Worm (Caenorhabditis elegans) whole organism, L1 larva: Measurements from ENCODE around the gene srm-4.

Experiments used
- C16A3.4 ChIP-seq: fragments of 150-350 bp; optimal IDR thresholded peaks from 2 replicates; lab custom pipeline; 2014; ENCODE audit warnings: missing biosample characterization, missing genetic modification characterization
- C34B4.2 ChIP-seq: sonication (generic microtip); optimal IDR thresholded peaks from 2 replicates; lab custom pipeline; 2017; ENCODE audit warnings: mild to moderate bottlenecking, missing genetic modification characterization, missing compliant biosample characterization
- F16B12.6 ChIP-seq: fragments of 150-350 bp; optimal IDR thresholded peaks from 2 replicates; lab custom pipeline; 2014; ENCODE audit warnings: missing biosample characterization, missing genetic modification characterization
- Y116A8C.19 ChIP-seq: sonication (generic microtip); optimal IDR thresholded peaks from 2 replicates; lab custom pipeline; 2016; ENCODE audit warnings: missing compliant biosample characterization, missing genetic modification characterization, borderline replicate concordance
- aha-1 ChIP-seq: fragments of 150-350 bp; optimal IDR thresholded peaks from 2 replicates; lab custom pipeline; 2014; ENCODE audit warnings: missing biosample characterization, missing genetic modification characterization
- alr-1 ChIP-seq: fragments of 200-800 bp; sonication (Bioruptor generic); optimal IDR thresholded peaks from 2 replicates; lab custom pipeline; 2018; ENCODE audit warnings: borderline replicate concordance, mild to moderate bottlenecking, missing genetic modification characterization, missing compliant biosample characterization
- aly-2 ChIP-seq: fragments of 150-350 bp; optimal IDR thresholded peaks from 2 replicates; lab custom pipeline; 2014; ENCODE audit warnings: missing biosample characterization, missing genetic modification characterization
- ama-1 ChIP-seq: fragments of 150-350 bp; optimal IDR thresholded peaks from 2 replicates; lab custom pipeline; 2014
- blmp-1 ChIP-seq: fragments of 150-350 bp; optimal IDR thresholded peaks from 2 replicates; lab custom pipeline; 2014; ENCODE audit warnings: missing biosample characterization, missing genetic modification characterization
- ceh-8 ChIP-seq: fragments of 200-800 bp; sonication (Bioruptor generic); optimal IDR thresholded peaks from 2 replicates; lab custom pipeline; 2018; ENCODE audit warnings: mild to moderate bottlenecking, missing genetic modification characterization, moderate library complexity, missing compliant biosample characterization
- ces-1 ChIP-seq: fragments of 150-350 bp; optimal IDR thresholded peaks from 2 replicates; lab custom pipeline; 2014; ENCODE audit warnings: missing biosample characterization, missing genetic modification reagents, missing genetic modification characterization
- dpl-1 ChIP-seq, 3 experiments: fragments of 150-350 bp in 2 of 3; sonication (generic microtip) in 1 of 3; optimal IDR thresholded peaks; 2 replicates each; lab custom pipeline; 2014 to 2017; ENCODE audit warnings: missing biosample characterization in 3 of 3, missing genetic modification characterization in 3 of 3, missing genetic modification reagents in 3 of 3
- egl-27 ChIP-seq, 2 experiments: fragments of 150-350 bp in 1 of 2; sonication (generic microtip); optimal IDR thresholded peaks; 3 replicates each; lab custom pipeline; 2017 to 2018; ENCODE audit warnings: missing biosample characterization in 2 of 2, missing genetic modification characterization in 2 of 2, missing genetic modification reagents in 2 of 2
- elt-3 ChIP-seq, 6 experiments: fragments of 150-350 bp in 1 of 6; sonication (generic microtip); optimal IDR thresholded peaks; 2 replicates each; lab custom pipeline; 2017 to 2018; ENCODE audit warnings: missing biosample characterization in 6 of 6, missing genetic modification characterization in 6 of 6, inconsistent platforms in 1 of 6
- ets-5 ChIP-seq: fragments of 200-800 bp; sonication (Bioruptor generic); IDR thresholded peaks from 2 replicates; pipeline ENCODE4 v1.3.6; 2022; ENCODE audit warnings: missing genetic modification characterization, missing compliant biosample characterization
- fkh-10 ChIP-seq: sonication (generic microtip); optimal IDR thresholded peaks from 2 replicates; lab custom pipeline; 2017; ENCODE audit warnings: missing biosample characterization, missing genetic modification reagents, missing genetic modification characterization
- hlh-4 ChIP-seq: sonication (generic microtip); optimal IDR thresholded peaks from 2 replicates; lab custom pipeline; 2016; ENCODE audit warnings: mild to moderate bottlenecking, missing genetic modification characterization, missing compliant biosample characterization
- hpl-2 ChIP-seq: fragments of 150-350 bp; optimal IDR thresholded peaks from 2 replicates; lab custom pipeline; 2014; ENCODE audit warnings: missing biosample characterization, missing genetic modification reagents, missing genetic modification characterization
- irx-1 ChIP-seq: sonication (generic microtip); optimal IDR thresholded peaks from 2 replicates; lab custom pipeline; 2016; ENCODE audit warnings: missing genetic modification characterization, missing compliant biosample characterization
- jun-1 ChIP-seq: fragments of 150-350 bp; optimal IDR thresholded peaks from 2 replicates; lab custom pipeline; 2014; ENCODE audit warnings: missing biosample characterization, missing genetic modification reagents, missing genetic modification characterization
- lin-14 ChIP-seq: fragments of 200-800 bp; sonication (Bioruptor generic); optimal IDR thresholded peaks from 2 replicates; lab custom pipeline; 2018; ENCODE audit warnings: mild to moderate bottlenecking, missing genetic modification characterization, moderate library complexity, missing compliant biosample characterization
- lin-15B ChIP-seq: fragments of 150-350 bp; sonication (generic microtip); optimal IDR thresholded peaks from 3 replicates; lab custom pipeline; 2014; ENCODE audit warnings: missing biosample characterization, missing genetic modification characterization
- lin-35 ChIP-seq, 2 experiments: fragments of 150-350 bp; optimal IDR thresholded peaks; 2 replicates each; lab custom pipeline; 2014; ENCODE audit warnings: missing biosample characterization in 2 of 2, missing genetic modification characterization in 2 of 2, missing genetic modification reagents in 2 of 2
- lir-3 ChIP-seq: sonication (generic microtip); optimal IDR thresholded peaks from 2 replicates; lab custom pipeline; 2016; ENCODE audit warnings: mild to moderate bottlenecking, missing genetic modification characterization, moderate library complexity, missing compliant biosample characterization; ENCODE audit not compliant: poor library complexity
- mdl-1 ChIP-seq, 2 experiments: fragments of 150-350 bp; optimal IDR thresholded peaks; 2 replicates each; lab custom pipeline; 2014 to 2017; ENCODE audit warnings: missing biosample characterization in 2 of 2, missing genetic modification characterization in 2 of 2, inconsistent platforms in 1 of 2
- mef-2 ChIP-seq: fragments of 150-350 bp; optimal IDR thresholded peaks from 2 replicates; lab custom pipeline; 2014; ENCODE audit warnings: missing biosample characterization, missing genetic modification characterization
- mep-1 ChIP-seq: fragments of 150-350 bp; optimal IDR thresholded peaks from 2 replicates; lab custom pipeline; 2014; ENCODE audit warnings: missing biosample characterization, missing genetic modification characterization
- nhr-12 ChIP-seq: sonication (generic microtip); optimal IDR thresholded peaks from 2 replicates; lab custom pipeline; 2017; ENCODE audit warnings: missing biosample characterization, missing genetic modification characterization
- nhr-19 ChIP-seq: fragments of 200-800 bp; sonication (Bioruptor generic); conservative IDR thresholded peaks from 2 replicates; pipeline ENCODE4 v1.3.6; 2022; ENCODE audit warnings: missing genetic modification characterization, missing compliant biosample characterization
- nhr-71 ChIP-seq: sonication (generic microtip); optimal IDR thresholded peaks from 2 replicates; lab custom pipeline; 2016; ENCODE audit warnings: mild to moderate bottlenecking, missing genetic modification characterization, moderate library complexity, missing compliant biosample characterization
- nhr-85 ChIP-seq: sonication (generic microtip); peaks from one replicate; lab custom pipeline; 2016; ENCODE audit warnings: missing genetic modification characterization, inconsistent platforms, missing compliant biosample characterization
- snpc-4 ChIP-seq: fragments of 150-350 bp; optimal IDR thresholded peaks from 2 replicates; lab custom pipeline; 2014; ENCODE audit warnings: missing biosample characterization, missing genetic modification characterization
- snu-23 ChIP-seq: sonication (generic microtip); optimal IDR thresholded peaks from 2 replicates; lab custom pipeline; 2016; ENCODE audit warnings: missing genetic modification characterization, missing compliant biosample characterization
- sox-4 ChIP-seq: sonication (generic microtip); optimal IDR thresholded peaks from 2 replicates; lab custom pipeline; 2016; ENCODE audit warnings: missing genetic modification characterization, missing compliant biosample characterization
- sptf-1 ChIP-seq: fragments of 150-350 bp; optimal IDR thresholded peaks from 2 replicates; lab custom pipeline; 2014; ENCODE audit warnings: missing biosample characterization, missing genetic modification characterization
- tlp-1 ChIP-seq: fragments of 150-350 bp; optimal IDR thresholded peaks from 2 replicates; lab custom pipeline; 2014; ENCODE audit warnings: missing biosample characterization, missing genetic modification characterization
- unc-130 ChIP-seq: fragments of 150-350 bp; optimal IDR thresholded peaks from 2 replicates; lab custom pipeline; 2017; ENCODE audit warnings: missing biosample characterization, missing genetic modification characterization, inconsistent platforms
- unc-98 ChIP-seq: fragments of 200-800 bp; sonication (Bioruptor generic); IDR thresholded peaks from 2 replicates; pipeline ENCODE4 v1.3.6; 2022; ENCODE audit warnings: missing genetic modification characterization, missing compliant biosample characterization
- vab-15 ChIP-seq: sonication (generic microtip); optimal IDR thresholded peaks from 2 replicates; lab custom pipeline; 2017; ENCODE audit warnings: missing genotype, mild to moderate bottlenecking, missing genetic modification characterization, missing compliant biosample characterization
- zag-1 ChIP-seq: fragments of 150-350 bp; optimal IDR thresholded peaks from 2 replicates; lab custom pipeline; 2014; ENCODE audit warnings: missing biosample characterization, missing genetic modification characterization
- zip-4 ChIP-seq: fragments of 200-800 bp; sonication (Bioruptor generic); optimal IDR thresholded peaks from 2 replicates; lab custom pipeline; 2018; ENCODE audit warnings: mild to moderate bottlenecking, missing genetic modification characterization, moderate library complexity, missing compliant biosample characterization
- ztf-11 ChIP-seq, 2 experiments: sonication (generic microtip); optimal IDR thresholded peaks; 2 replicates each; lab custom pipeline; 2016 to 2017; ENCODE audit warnings: missing genetic modification characterization in 2 of 2, missing biosample characterization in 1 of 2, missing compliant biosample characterization in 1 of 2

srm-4 gene

DNA sequence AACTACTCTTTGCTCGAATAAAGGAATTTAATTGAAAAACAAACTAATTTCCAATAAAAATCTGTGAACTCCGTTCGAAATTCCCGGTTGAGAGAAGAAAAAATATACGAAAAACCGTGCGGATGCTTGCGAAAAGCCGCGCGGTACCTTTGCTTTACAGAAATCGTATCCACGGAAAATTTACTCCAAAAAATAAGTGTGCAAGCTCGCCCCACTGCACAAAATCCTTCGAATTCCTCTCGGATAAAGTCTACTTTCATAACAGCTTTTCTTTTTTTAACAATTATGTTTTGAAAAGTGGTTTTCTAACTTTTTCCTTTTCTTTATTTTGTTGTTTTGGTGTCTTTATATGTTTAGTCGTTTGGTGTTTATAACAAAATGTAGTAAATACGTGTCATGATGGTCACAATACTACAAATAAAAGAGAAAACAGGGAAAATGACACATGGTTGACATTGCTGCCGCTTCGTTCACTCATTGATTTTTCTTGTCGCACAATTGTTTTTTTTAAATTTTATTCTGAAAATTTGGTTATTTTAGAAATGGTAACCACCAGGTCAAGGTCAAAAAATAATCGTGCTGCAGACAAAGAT is 14.1 kb downstream of the srm-4 start, which contains the start of gene cept-2 (continued):
- TF ChIP-seq zag-1 (tag; lab: Kevin White, UChicago): peak; percentile 66
- peak; percentile 70 for TF ChIP-seq fkh-10
- TF ChIP-seq F16B12.6 (tag; lab: Kevin White, UChicago): peak; percentile 56
- TF ChIP-seq unc-98 (GFP tag; lab: Robert Waterston, UW): peak; percentile 44; the same call in 1 of the 2 replicates
- TF ChIP-seq C16A3.4: peak; percentile 98
- peak; percentile 52 for TF ChIP-seq ama-1 (lab: Kevin White, UChicago)
- peak; percentile 78 for TF ChIP-seq vab-15 (tag; lab: Kevin White, UChicago)
- peak in 1 of 2 experiments; percentile 56 for TF ChIP-seq egl-27 (tag; optimal IDR thresholded peaks at IDR 0.05; lab: Kevin White, UChicago)
- peak; percentile 96 for TF ChIP-seq nhr-85 (tag; lab: Kevin White, UChicago)
- peak; percentile 9 for TF ChIP-seq aha-1 (tag; lab: Kevin White, UChicago)
- no peak for TF ChIP-seq ces-1 (GFP tag; lab: Kevin White, UChicago)
- no peak for TF ChIP-seq tlp-1
- no peak for TF ChIP-seq sptf-1
- no peak for TF ChIP-seq nhr-12 (tag; lab: Kevin White, UChicago)
- TF ChIP-seq ztf-11 (tag; optimal IDR thresholded peaks at IDR 0.05; lab: Kevin White, UChicago): peak in 1 of 2 experiments; percentile 91
- TF ChIP-seq aly-2 (tag; lab: Kevin White, UChicago): peak; percentile 78
- TF ChIP-seq blmp-1 (tag; lab: Kevin White, UChicago): peak; percentile 91
- TF ChIP-seq elt-3 (tag; optimal IDR thresholded peaks at IDR 0.05; lab: Kevin White, UChicago): peak in 3 of 6 experiments; percentile 37 to 93 (median 76)
- no peak for TF ChIP-seq C34B4.2
- peak; percentile 97 for TF ChIP-seq snu-23
- peak; percentile 89 for TF ChIP-seq snpc-4 (tag; lab: Kevin White, UChicago)
- peak; percentile 66 for TF ChIP-seq zip-4 (GFP tag; lab: Kevin White, UChicago)
- peak; percentile 84 for TF ChIP-seq ceh-8 (GFP tag; lab: Kevin White, UChicago)
- TF ChIP-seq nhr-71 (tag; lab: Kevin White, UChicago): peak; percentile 97
- TF ChIP-seq hpl-2: peak; percentile 68
- peak; percentile 66 for TF ChIP-seq unc-130 (tag; lab: Kevin White, UChicago)
- TF ChIP-seq irx-1 (tag; lab: Kevin White, UChicago): peak; percentile 82
- TF ChIP-seq ets-5 (GFP tag; lab: Robert Waterston, UW): no peak
- no peak for TF ChIP-seq alr-1 (tag; lab: Kevin White, UChicago)
- TF ChIP-seq mef-2: peak; percentile 37
- peak; percentile 67 for TF ChIP-seq lin-15B (tag; lab: Kevin White, UChicago)
- TF ChIP-seq hlh-4 (tag; lab: Kevin White, UChicago): no peak
- peak; percentile 84 for TF ChIP-seq jun-1 (tag; lab: Kevin White, UChicago)
- TF ChIP-seq lin-14 (GFP tag; lab: Kevin White, UChicago): peak; percentile 96
- peak; percentile 86 to 89 (median 87) for TF ChIP-seq dpl-1 (GFP tag; optimal IDR thresholded peaks at IDR 0.05; lab: Kevin White, UChicago)
- peak; percentile 96 for TF ChIP-seq nhr-19 (GFP tag; lab: Robert Waterston, UW)
- peak; percentile 94 for TF ChIP-seq mep-1 (tag; lab: Kevin White, UChicago)
- TF ChIP-seq lir-3: peak; percentile 93
- TF ChIP-seq, all 84 proteins: peak for 67

DNA sequence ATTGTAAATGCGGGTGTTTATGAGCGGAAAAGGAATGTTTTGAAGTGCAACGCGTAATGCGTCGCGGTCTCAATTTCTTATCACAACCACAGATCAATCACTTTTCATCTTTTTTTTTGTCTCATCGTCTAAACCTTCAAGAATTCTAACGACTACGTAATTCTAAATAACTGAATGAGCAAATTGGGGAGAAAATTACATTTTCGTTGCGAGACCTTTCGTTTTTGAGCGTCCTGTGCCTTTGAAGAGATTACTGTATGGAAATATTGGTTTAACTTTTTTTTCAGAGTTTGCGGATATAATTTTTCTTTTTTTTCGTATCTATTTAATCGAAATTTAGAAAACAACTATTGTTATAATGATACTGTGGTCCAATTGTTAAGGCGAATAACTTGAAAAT is 17.3 kb downstream of the srm-4 start:
- TF ChIP-seq sox-4 (tag; lab: Kevin White, UChicago) (no peak), mdl-1 (tag; optimal IDR thresholded peaks at IDR 0.05; lab: Kevin White, UChicago) (no peak), lin-35 (GFP tag; optimal IDR thresholded peaks at IDR 0.05; lab: Kevin White, UChicago) (peak in 1 of 2 experiments; percentile 35), Y116A8C.19 (tag; lab: Kevin White, UChicago) (no peak), blmp-1 (tag; lab: Kevin White, UChicago) (peak; percentile 44), C34B4.2 (no peak)
- TF ChIP-seq, all 84 proteins: peak for 2
